Fruit fly (Drosophila melanogaster) whole organism, wandering third instar larva: ENCODE data around the gene Ythdc1.

ENCODE experiments used
- CG32264 ChIP-seq: fragments of 200-800 bp; sonication (Bioruptor generic); optimal IDR thresholded peaks from 2 replicates; lab custom pipeline; 2016; ENCODE audit warnings: missing biosample characterization, missing genetic modification characterization
- CG9705 ChIP-seq: fragments of 200-800 bp; sonication (Bioruptor generic); optimal IDR thresholded peaks from 2 replicates; lab custom pipeline; 2018; ENCODE audit warnings: missing biosample characterization, mild to moderate bottlenecking, missing genetic modification characterization
- HLH106 ChIP-seq: fragments of 200-800 bp; optimal IDR thresholded peaks from 3 replicates; lab custom pipeline; 2019; ENCODE audit warnings: missing biosample characterization, mild to moderate bottlenecking, missing genetic modification characterization, moderate library complexity
- Hnf4 ChIP-seq: fragments of 200-800 bp; sonication (Bioruptor generic); optimal IDR thresholded peaks from 2 replicates; lab custom pipeline; 2016; ENCODE audit warnings: missing biosample characterization, mild to moderate bottlenecking, missing genetic modification characterization
- Hr78 ChIP-seq: fragments of >200 bp; optimal IDR thresholded peaks from 2 replicates; lab custom pipeline; 2017; ENCODE audit warnings: missing biosample characterization, missing genetic modification characterization
- Hr83 ChIP-seq: fragments of 200-300 bp; sonication (Bioruptor generic); optimal IDR thresholded peaks from 2 replicates; lab custom pipeline; 2016; ENCODE audit warnings: missing biosample characterization, mild to moderate bottlenecking, missing genetic modification characterization, moderate library complexity; ENCODE audit not compliant: poor library complexity, severe bottlenecking
- N ChIP-seq: fragments of >200 bp; optimal IDR thresholded peaks from 2 replicates; lab custom pipeline; 2018; ENCODE audit warnings: missing biosample characterization, missing external identifiers, missing genetic modification characterization
- Sp1 ChIP-seq: fragments of 200-800 bp; sonication (Bioruptor generic); optimal IDR thresholded peaks from 3 replicates; lab custom pipeline; 2019; ENCODE audit warnings: missing biosample characterization, mild to moderate bottlenecking, missing genetic modification characterization, moderate library complexity
- ey ChIP-seq: fragments of 200-800 bp; sonication (Bioruptor generic); optimal IDR thresholded peaks from 2 replicates; lab custom pipeline; 2016; ENCODE audit warnings: missing biosample characterization, missing genetic modification characterization
- foxo ChIP-seq, 2 experiments: fragments of 200-800 bp; sonication (Bioruptor generic); optimal IDR thresholded peaks; 2 replicates in 1 of 2; 3 replicates in 1 of 2; lab custom pipeline; 2016 to 2017; ENCODE audit warnings: missing biosample characterization in 2 of 2, missing genetic modification characterization in 2 of 2
- pan ChIP-seq: fragments of >200 bp; optimal IDR thresholded peaks from 2 replicates; lab custom pipeline; 2017
- psq ChIP-seq: fragments of 200-800 bp; sonication (Bioruptor generic); optimal IDR thresholded peaks from 3 replicates; lab custom pipeline; 2017; ENCODE audit warnings: missing biosample characterization, mild to moderate bottlenecking, missing genetic modification characterization, moderate library complexity
- sv ChIP-seq: fragments of 200-800 bp; sonication (Bioruptor generic); optimal IDR thresholded peaks from 3 replicates; lab custom pipeline; 2016; ENCODE audit warnings: missing biosample characterization, missing genetic modification characterization
- woc ChIP-seq: sonication (Bioruptor generic); optimal IDR thresholded peaks from 2 replicates; lab custom pipeline; 2016; ENCODE audit warnings: missing biosample characterization, mild to moderate bottlenecking, missing genetic modification characterization

- TF ChIP-seq pan (no peak), sv (no peak), Hr83 (GFP tag; lab: Kevin White, UChicago) (no peak), N (GFP tag; lab: Kevin White, UChicago) (no peak), Hnf4 (no peak), foxo (GFP tag; optimal IDR thresholded peaks at IDR 0.05; lab: Kevin White, UChicago) (no peak), woc (GFP tag; lab: Kevin White, UChicago) (no peak), Sp1 (GFP tag; lab: Kevin White, UChicago) (no peak), HLH106 (tag; lab: Kevin White, UChicago) (no peak), CG32264 (GFP tag; lab: Kevin White, UChicago) (no peak), CG9705 (no peak), psq (GFP tag; lab: Kevin White, UChicago) (no peak), Hr78 (GFP tag; lab: Kevin White, UChicago) (no peak), ey (GFP tag; lab: Kevin White, UChicago) (no peak)
Observed at dm6 chr3L:3415633-3416198, 41.7 kb upstream of the Ythdc1 start.
